Worm (Caenorhabditis elegans) whole organism, L4 larva: Measurements from ENCODE around the gene Y51H4A.25.

Source experiments
- F49E8.2 ChIP-seq: sonication (generic microtip); optimal IDR thresholded peaks from 2 replicates; lab custom pipeline; 2016; ENCODE audit warnings: missing compliant biosample characterization, mild to moderate bottlenecking, missing genetic modification characterization, borderline replicate concordance
- Y105C5A.15 ChIP-seq: fragments of 200-800 bp; sonication (Bioruptor generic); IDR thresholded peaks from 2 replicates; pipeline ENCODE4 v1.3.6; 2022; ENCODE audit warnings: missing genetic modification characterization, missing compliant biosample characterization
- Y5F2A.4 ChIP-seq: fragments of 200-800 bp; sonication (Bioruptor generic); optimal IDR thresholded peaks from 2 replicates; lab custom pipeline; 2018; ENCODE audit warnings: mild to moderate bottlenecking, missing genetic modification characterization, missing compliant biosample characterization
- daf-12 ChIP-seq: fragments of 150-350 bp; optimal IDR thresholded peaks from 2 replicates; lab custom pipeline; 2014; ENCODE audit warnings: missing biosample characterization, missing genetic modification reagents, missing genetic modification characterization
- hif-1 ChIP-seq, 2 experiments: sonication (generic microtip); optimal IDR thresholded peaks; 2 replicates each; lab custom pipeline; 2016 to 2017; ENCODE audit warnings: missing compliant biosample characterization in 2 of 2, missing genetic modification characterization in 2 of 2, missing genetic modification reagents in 2 of 2, missing genotype in 2 of 2, mild to moderate bottlenecking in 1 of 2
- hlh-30 ChIP-seq: sonication (generic microtip); optimal IDR thresholded peaks from 2 replicates; lab custom pipeline; 2017; ENCODE audit warnings: antibody characterized with exemption, mild to moderate bottlenecking, missing genetic modification characterization, missing compliant biosample characterization; ENCODE audit not compliant: insufficient read depth
- mep-1 ChIP-seq: fragments of 150-350 bp; sonication (generic microtip); optimal IDR thresholded peaks from 3 replicates; lab custom pipeline; 2014; ENCODE audit warnings: missing biosample characterization, missing genetic modification characterization
- mxl-2 ChIP-seq: fragments of 200-800 bp; sonication (Bioruptor generic); conservative IDR thresholded peaks from 2 replicates; pipeline ENCODE4 v1.3.6; 2022; ENCODE audit warnings: missing genetic modification reagents, missing genetic modification characterization, missing compliant biosample characterization
- pha-4 ChIP-seq, 2 experiments: fragments of 150-350 bp in 1 of 2; fragments of 200-800 bp in 1 of 2; sonication (Bioruptor generic) in 1 of 2; IDR thresholded peaks in 1 of 2; optimal IDR thresholded peaks in 1 of 2; 2 replicates each; pipeline versions ENCODE4 v1.3.6 to Lab custom; 2014 to 2022; ENCODE audit warnings: missing genetic modification characterization in 2 of 2, missing genetic modification reagents in 2 of 2, missing biosample characterization in 1 of 2, missing compliant biosample characterization in 1 of 2
- set-16 ChIP-seq: fragments of 200-800 bp; sonication (Bioruptor generic); IDR thresholded peaks from 2 replicates; pipeline ENCODE4 v1.3.6; 2022; ENCODE audit warnings: missing genetic modification reagents, missing genetic modification characterization, missing compliant biosample characterization
- zag-1 ChIP-seq: fragments of 150-350 bp; optimal IDR thresholded peaks from 2 replicates; lab custom pipeline; 2014; ENCODE audit warnings: missing biosample characterization, missing genetic modification characterization
- zfp-3 ChIP-seq: fragments of 200-800 bp; sonication (Bioruptor generic); conservative IDR thresholded peaks from 2 replicates; pipeline ENCODE4 v1.3.6; 2022; ENCODE audit warnings: missing genetic modification reagents, missing genetic modification characterization, missing compliant biosample characterization

DNA sequence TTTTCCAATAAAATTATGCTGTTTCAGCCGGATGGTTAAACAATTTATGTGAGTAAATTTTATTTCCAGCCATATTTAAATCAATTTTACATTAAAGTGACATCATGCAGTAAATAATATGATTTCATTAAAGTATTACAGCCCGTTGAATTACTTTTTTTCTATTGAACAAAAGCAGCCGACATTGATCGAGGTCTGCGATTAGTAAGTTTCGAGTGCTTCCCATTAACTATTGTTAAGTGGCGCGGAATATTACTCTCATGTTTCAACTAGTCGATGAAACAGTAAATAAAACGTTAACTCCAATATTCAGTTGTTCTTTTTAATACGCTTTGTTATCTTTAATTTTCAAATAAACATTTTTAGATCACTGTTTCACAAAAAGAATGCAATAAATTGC is 17.5 kb upstream of the Y51H4A.25 start:
- TF ChIP-seq zag-1 (tag; lab: Kevin White, UChicago) (no peak), hlh-30 (tag; lab: Kevin White, UChicago) (no peak), Y105C5A.15 (GFP tag; lab: Robert Waterston, UW) (no peak), hif-1 (tag; optimal IDR thresholded peaks at IDR 0.05; lab: Kevin White, UChicago) (no peak), daf-12 (tag; lab: Kevin White, UChicago) (no peak), set-16 (GFP tag; lab: Robert Waterston, UW) (no peak), F49E8.2 (tag; lab: Kevin White, UChicago) (no peak), Y5F2A.4 (no peak), zfp-3 (no peak), mxl-2 (no peak), mep-1 (tag; lab: Kevin White, UChicago) (no peak), pha-4 (GFP tag; IDR thresholded peaks at IDR 0.05; lab: Robert Waterston, UW) (no peak), pha-4 (tag; optimal IDR thresholded peaks at IDR 0.05; lab: Kevin White, UChicago) (no peak)
